Worm (Caenorhabditis elegans) whole organism, L1 larva: ENCODE data around the gene ctsa-1.1.

ENCODE experiments used
- C04F5.9 ChIP-seq: sonication (generic microtip); optimal IDR thresholded peaks from 2 replicates; lab custom pipeline; 2016; ENCODE audit warnings: missing genetic modification characterization, missing compliant biosample characterization
- C34B4.2 ChIP-seq: sonication (generic microtip); optimal IDR thresholded peaks from 2 replicates; lab custom pipeline; 2017; ENCODE audit warnings: mild to moderate bottlenecking, missing genetic modification characterization, missing compliant biosample characterization
- Y116A8C.19 ChIP-seq: sonication (generic microtip); optimal IDR thresholded peaks from 2 replicates; lab custom pipeline; 2016; ENCODE audit warnings: missing compliant biosample characterization, missing genetic modification characterization, borderline replicate concordance
- aha-1 ChIP-seq: fragments of 150-350 bp; optimal IDR thresholded peaks from 2 replicates; lab custom pipeline; 2014; ENCODE audit warnings: missing biosample characterization, missing genetic modification characterization
- ceh-63 ChIP-seq: fragments of 200-800 bp; sonication (Bioruptor generic); optimal IDR thresholded peaks from 2 replicates; lab custom pipeline; 2018; ENCODE audit warnings: mild to moderate bottlenecking, missing genetic modification characterization, missing compliant biosample characterization
- ceh-8 ChIP-seq: fragments of 200-800 bp; sonication (Bioruptor generic); optimal IDR thresholded peaks from 2 replicates; lab custom pipeline; 2018; ENCODE audit warnings: mild to moderate bottlenecking, missing genetic modification characterization, moderate library complexity, missing compliant biosample characterization
- ceh-82 ChIP-seq, 3 experiments: fragments of 150-350 bp in 1 of 3; sonication (generic microtip) in 2 of 3; optimal IDR thresholded peaks; 2 replicates each; lab custom pipeline; 2014 to 2017; ENCODE audit warnings: missing biosample characterization in 3 of 3, missing genetic modification characterization in 3 of 3
- dpl-1 ChIP-seq, 3 experiments: fragments of 150-350 bp in 2 of 3; sonication (generic microtip) in 1 of 3; optimal IDR thresholded peaks; 2 replicates each; lab custom pipeline; 2014 to 2017; ENCODE audit warnings: missing biosample characterization in 3 of 3, missing genetic modification characterization in 3 of 3, missing genetic modification reagents in 3 of 3
- efl-1 ChIP-seq, 4 experiments: fragments of 150-350 bp; optimal IDR thresholded peaks in 3 of 4; peaks in 1 of 4; 1 replicate in 1 of 4; 2 replicates in 3 of 4; lab custom pipeline; 2014; ENCODE audit warnings: missing biosample characterization in 2 of 4, missing genetic modification characterization in 2 of 4, missing genetic modification reagents in 2 of 4
- efl-3 ChIP-seq: fragments of 200-800 bp; sonication (Bioruptor generic); optimal IDR thresholded peaks from 2 replicates; lab custom pipeline; 2018; ENCODE audit warnings: mild to moderate bottlenecking, missing genetic modification characterization, missing compliant biosample characterization
- egl-13 ChIP-seq: sonication (generic microtip); optimal IDR thresholded peaks from 2 replicates; lab custom pipeline; 2016; ENCODE audit warnings: missing genotype, missing genetic modification reagents, missing genetic modification characterization, missing compliant biosample characterization
- egl-27 ChIP-seq, 2 experiments: fragments of 150-350 bp in 1 of 2; sonication (generic microtip); optimal IDR thresholded peaks; 3 replicates each; lab custom pipeline; 2017 to 2018; ENCODE audit warnings: missing biosample characterization in 2 of 2, missing genetic modification characterization in 2 of 2, missing genetic modification reagents in 2 of 2
- elt-3 ChIP-seq, 6 experiments: fragments of 150-350 bp in 1 of 6; sonication (generic microtip); optimal IDR thresholded peaks; 2 replicates each; lab custom pipeline; 2017 to 2018; ENCODE audit warnings: missing biosample characterization in 6 of 6, missing genetic modification characterization in 6 of 6, inconsistent platforms in 1 of 6
- fkh-4 ChIP-seq: sonication (generic microtip); optimal IDR thresholded peaks from 2 replicates; lab custom pipeline; 2016; ENCODE audit warnings: missing compliant biosample characterization, missing genetic modification characterization, borderline replicate concordance
- fos-1 ChIP-seq: fragments of 150-350 bp; optimal IDR thresholded peaks from 2 replicates; lab custom pipeline; 2014; ENCODE audit warnings: missing biosample characterization, missing genetic modification characterization
- grh-1 ChIP-seq: fragments of 200-800 bp; sonication (Bioruptor generic); IDR thresholded peaks from 2 replicates; pipeline ENCODE4 v1.3.6; 2022; ENCODE audit warnings: missing genetic modification reagents, missing genetic modification characterization, missing compliant biosample characterization
- hlh-17 ChIP-seq: fragments of 200-800 bp; sonication (Bioruptor generic); optimal IDR thresholded peaks from 2 replicates; lab custom pipeline; 2018; ENCODE audit warnings: missing genetic modification characterization, mild to moderate bottlenecking, missing compliant biosample characterization, moderate library complexity, borderline replicate concordance
- hpl-2 ChIP-seq: fragments of 150-350 bp; optimal IDR thresholded peaks from 2 replicates; lab custom pipeline; 2014; ENCODE audit warnings: missing biosample characterization, missing genetic modification reagents, missing genetic modification characterization
- irx-1 ChIP-seq: sonication (generic microtip); optimal IDR thresholded peaks from 2 replicates; lab custom pipeline; 2016; ENCODE audit warnings: missing genetic modification characterization, missing compliant biosample characterization
- jun-1 ChIP-seq: fragments of 150-350 bp; optimal IDR thresholded peaks from 2 replicates; lab custom pipeline; 2014; ENCODE audit warnings: missing biosample characterization, missing genetic modification reagents, missing genetic modification characterization
- lin-14 ChIP-seq: fragments of 200-800 bp; sonication (Bioruptor generic); optimal IDR thresholded peaks from 2 replicates; lab custom pipeline; 2018; ENCODE audit warnings: mild to moderate bottlenecking, missing genetic modification characterization, moderate library complexity, missing compliant biosample characterization
- lin-15B ChIP-seq: fragments of 150-350 bp; sonication (generic microtip); optimal IDR thresholded peaks from 3 replicates; lab custom pipeline; 2014; ENCODE audit warnings: missing biosample characterization, missing genetic modification characterization
- lin-35 ChIP-seq, 2 experiments: fragments of 150-350 bp; optimal IDR thresholded peaks; 2 replicates each; lab custom pipeline; 2014; ENCODE audit warnings: missing biosample characterization in 2 of 2, missing genetic modification characterization in 2 of 2, missing genetic modification reagents in 2 of 2
- lin-39 ChIP-seq: fragments of 150-350 bp; optimal IDR thresholded peaks from 2 replicates; lab custom pipeline; 2014; ENCODE audit warnings: missing biosample characterization, missing genetic modification reagents, missing genetic modification characterization
- lir-3 ChIP-seq: sonication (generic microtip); optimal IDR thresholded peaks from 2 replicates; lab custom pipeline; 2016; ENCODE audit warnings: mild to moderate bottlenecking, missing genetic modification characterization, moderate library complexity, missing compliant biosample characterization; ENCODE audit not compliant: poor library complexity
- lsy-2 ChIP-seq, 2 experiments: fragments of 150-350 bp; optimal IDR thresholded peaks; 2 replicates each; lab custom pipeline; 2014; ENCODE audit warnings: missing biosample characterization in 2 of 2, missing genetic modification characterization in 2 of 2
- mep-1 ChIP-seq: fragments of 150-350 bp; optimal IDR thresholded peaks from 2 replicates; lab custom pipeline; 2014; ENCODE audit warnings: missing biosample characterization, missing genetic modification characterization
- nhr-19 ChIP-seq: fragments of 200-800 bp; sonication (Bioruptor generic); conservative IDR thresholded peaks from 2 replicates; pipeline ENCODE4 v1.3.6; 2022; ENCODE audit warnings: missing genetic modification characterization, missing compliant biosample characterization
- nhr-237 ChIP-seq: fragments of 150-350 bp; optimal IDR thresholded peaks from 2 replicates; lab custom pipeline; 2014; ENCODE audit warnings: missing biosample characterization, missing genetic modification characterization
- nhr-47 ChIP-seq: sonication (generic microtip); optimal IDR thresholded peaks from 2 replicates; lab custom pipeline; 2016; ENCODE audit warnings: mild to moderate bottlenecking, missing genetic modification characterization, moderate library complexity, missing compliant biosample characterization
- nhr-71 ChIP-seq: sonication (generic microtip); optimal IDR thresholded peaks from 2 replicates; lab custom pipeline; 2016; ENCODE audit warnings: mild to moderate bottlenecking, missing genetic modification characterization, moderate library complexity, missing compliant biosample characterization
- nhr-84 ChIP-seq: sonication (generic microtip); optimal IDR thresholded peaks from 2 replicates; lab custom pipeline; 2017; ENCODE audit warnings: missing biosample characterization, missing genetic modification characterization
- pag-3 ChIP-seq: sonication (generic microtip); optimal IDR thresholded peaks from 2 replicates; lab custom pipeline; 2017; ENCODE audit warnings: missing genetic modification characterization, mild to moderate bottlenecking, missing compliant biosample characterization, antibody characterized with exemption, borderline replicate concordance; ENCODE audit not compliant: insufficient read depth
- pax-3 ChIP-seq: fragments of 200-800 bp; sonication (Bioruptor generic); optimal IDR thresholded peaks from 2 replicates; lab custom pipeline; 2018; ENCODE audit warnings: mild to moderate bottlenecking, missing genetic modification characterization, moderate library complexity, missing compliant biosample characterization
- rnt-1 ChIP-seq: sonication (generic microtip); optimal IDR thresholded peaks from 2 replicates; lab custom pipeline; 2016; ENCODE audit warnings: mild to moderate bottlenecking, missing genetic modification characterization, moderate library complexity, missing compliant biosample characterization
- snpc-4 ChIP-seq: fragments of 150-350 bp; optimal IDR thresholded peaks from 2 replicates; lab custom pipeline; 2014; ENCODE audit warnings: missing biosample characterization, missing genetic modification characterization
- snu-23 ChIP-seq: sonication (generic microtip); optimal IDR thresholded peaks from 2 replicates; lab custom pipeline; 2016; ENCODE audit warnings: missing genetic modification characterization, missing compliant biosample characterization
- sox-4 ChIP-seq: sonication (generic microtip); optimal IDR thresholded peaks from 2 replicates; lab custom pipeline; 2016; ENCODE audit warnings: missing genetic modification characterization, missing compliant biosample characterization
- sptf-1 ChIP-seq: fragments of 150-350 bp; optimal IDR thresholded peaks from 2 replicates; lab custom pipeline; 2014; ENCODE audit warnings: missing biosample characterization, missing genetic modification characterization
- swsn-7 ChIP-seq: sonication (generic microtip); optimal IDR thresholded peaks from 2 replicates; lab custom pipeline; 2016; ENCODE audit warnings: missing genetic modification characterization, missing compliant biosample characterization
- tbx-2 ChIP-seq: sonication (generic microtip); optimal IDR thresholded peaks from 2 replicates; lab custom pipeline; 2016; ENCODE audit warnings: missing genetic modification characterization, missing compliant biosample characterization
- tlp-1 ChIP-seq: fragments of 150-350 bp; optimal IDR thresholded peaks from 2 replicates; lab custom pipeline; 2014; ENCODE audit warnings: missing biosample characterization, missing genetic modification characterization
- unc-130 ChIP-seq: fragments of 150-350 bp; optimal IDR thresholded peaks from 2 replicates; lab custom pipeline; 2017; ENCODE audit warnings: missing biosample characterization, missing genetic modification characterization, inconsistent platforms
- unc-62 ChIP-seq: fragments of 150-350 bp; optimal IDR thresholded peaks from 2 replicates; lab custom pipeline; 2014; ENCODE audit warnings: missing biosample characterization, missing genetic modification reagents, missing genetic modification characterization
- vab-15 ChIP-seq: sonication (generic microtip); optimal IDR thresholded peaks from 2 replicates; lab custom pipeline; 2017; ENCODE audit warnings: missing genotype, mild to moderate bottlenecking, missing genetic modification characterization, missing compliant biosample characterization
- xbp-1 ChIP-seq: sonication (generic microtip); optimal IDR thresholded peaks from 2 replicates; lab custom pipeline; 2016; ENCODE audit warnings: missing genetic modification characterization, missing compliant biosample characterization
- zip-4 ChIP-seq: fragments of 200-800 bp; sonication (Bioruptor generic); optimal IDR thresholded peaks from 2 replicates; lab custom pipeline; 2018; ENCODE audit warnings: mild to moderate bottlenecking, missing genetic modification characterization, moderate library complexity, missing compliant biosample characterization

Gene ctsa-1.1

DNA sequence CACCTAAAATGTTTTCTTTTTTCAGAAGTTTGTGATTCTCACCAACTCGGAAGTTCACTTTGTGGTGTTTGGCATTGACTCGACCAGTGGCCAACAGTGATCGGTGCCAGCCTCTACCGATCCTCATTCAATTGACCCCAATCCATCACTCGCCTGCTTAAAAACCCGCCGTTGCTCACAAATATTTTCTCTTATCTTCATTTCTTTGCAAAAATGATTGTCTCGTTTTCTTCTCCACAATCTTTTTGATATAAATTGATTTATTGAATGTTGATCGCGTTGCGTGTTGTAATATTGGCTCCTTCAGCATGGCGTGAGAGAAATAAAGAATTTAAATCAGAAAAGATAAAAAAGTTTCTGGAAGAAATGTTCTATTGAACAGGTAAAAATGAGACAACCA is 863 bp upstream of the ctsa-1.1 start:
- no peak for TF ChIP-seq unc-62 (GFP tag; lab: Kevin White, UChicago)
- TF ChIP-seq hpl-2, result no peak
- peak; percentile 58 for TF ChIP-seq pag-3 (tag; lab: Kevin White, UChicago)
- peak; percentile 19 for TF ChIP-seq snu-23 (GFP tag; lab: Kevin White, UChicago)
- TF ChIP-seq rnt-1 (tag; lab: Kevin White, UChicago), result peak; percentile 38
- TF ChIP-seq lsy-2 (tag; optimal IDR thresholded peaks at IDR 0.05; lab: Kevin White, UChicago), result peak; percentile 19 to 20
- no peak for TF ChIP-seq lir-3 (tag; lab: Kevin White, UChicago)
- no peak for TF ChIP-seq lin-39 (tag; lab: Kevin White, UChicago)
- no peak for TF ChIP-seq zip-4 (GFP tag; lab: Kevin White, UChicago)
- TF ChIP-seq elt-3 (tag; optimal IDR thresholded peaks at IDR 0.05; lab: Kevin White, UChicago), result no peak
- no peak for TF ChIP-seq sox-4 (tag; lab: Kevin White, UChicago)
- TF ChIP-seq efl-1 (optimal IDR thresholded peaks at IDR 0.05; lab: Kevin White, UChicago), result peak in 1 of 2 experiments; percentile 12
- TF ChIP-seq efl-1 (GFP tag; optimal IDR thresholded peaks at IDR 0.05 in 1 of 2; lab: Kevin White, UChicago), result peak in 1 of 2 experiments; percentile 82
- TF ChIP-seq egl-13 (tag; lab: Kevin White, UChicago), result no peak
- TF ChIP-seq nhr-84, result no peak
- no peak for TF ChIP-seq efl-3 (GFP tag; lab: Kevin White, UChicago)
- no peak for TF ChIP-seq nhr-47 (tag; lab: Kevin White, UChicago)
- no peak for TF ChIP-seq C04F5.9 (tag; lab: Kevin White, UChicago)
- no peak for TF ChIP-seq xbp-1
- TF ChIP-seq nhr-71 (tag; lab: Kevin White, UChicago), result peak; percentile 65
- no peak for TF ChIP-seq C34B4.2 (tag; lab: Kevin White, UChicago)
- TF ChIP-seq sptf-1 (tag; lab: Kevin White, UChicago), result no peak
- TF ChIP-seq lin-14, result peak; percentile 60

DNA sequence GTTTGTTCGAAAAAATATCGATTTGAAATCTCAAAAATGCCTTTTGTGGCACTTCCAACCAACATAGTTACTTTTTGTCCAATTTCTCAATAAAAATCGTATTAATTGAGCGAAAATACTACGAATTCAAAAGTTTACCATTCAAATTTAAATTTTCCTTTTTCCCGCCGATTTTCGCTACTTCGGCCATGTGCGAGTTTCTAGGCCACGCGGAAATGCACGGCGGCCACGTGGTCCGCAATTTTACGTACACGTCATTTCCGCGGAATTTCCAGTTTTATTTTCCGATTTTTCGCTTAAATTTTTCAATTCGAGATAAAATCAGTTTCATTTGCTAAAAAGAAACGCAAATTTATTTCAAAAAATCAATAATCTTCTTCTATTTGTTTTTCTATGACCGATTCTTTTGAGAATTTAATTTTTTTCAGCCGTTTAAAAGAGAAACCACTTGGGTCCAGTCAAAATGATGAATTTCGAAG is 2.6 kb downstream of the ctsa-1.1 start, which contains the start of gene eas-1:
Gene eas-1, plus strand, starts transcription at position 429 of the 479 bp plus-strand sequence.
- TF ChIP-seq hpl-2 (peak; percentile 47), ceh-8 (GFP tag; lab: Kevin White, UChicago) (peak; percentile 63), lin-35 (GFP tag; optimal IDR thresholded peaks at IDR 0.05; lab: Kevin White, UChicago) (peak; percentile 96 to 97), nhr-19 (peak; percentile 82), ceh-82 (tag; optimal IDR thresholded peaks at IDR 0.05; lab: Kevin White, UChicago) (peak; percentile 62 to 79 (median 78)), mep-1 (tag; lab: Kevin White, UChicago) (peak; percentile 82), Y116A8C.19 (tag; lab: Kevin White, UChicago) (peak; percentile 52), tbx-2 (tag; lab: Kevin White, UChicago) (peak; percentile 91), lin-15B (peak; percentile 55), fos-1 (tag; lab: Kevin White, UChicago) (peak; percentile 52), nhr-237 (tag; lab: Kevin White, UChicago) (peak; percentile 26), snpc-4 (tag; lab: Kevin White, UChicago) (peak; percentile 67), aha-1 (tag; lab: Kevin White, UChicago) (no peak), fkh-4 (tag; lab: Kevin White, UChicago) (peak; percentile 86), unc-130 (tag; lab: Kevin White, UChicago) (peak; percentile 18), grh-1 (GFP tag; lab: Robert Waterston, UW) (peak; percentile 61), jun-1 (tag; lab: Kevin White, UChicago) (peak; percentile 73), sptf-1 (tag; lab: Kevin White, UChicago) (no peak), C34B4.2 (tag; lab: Kevin White, UChicago) (no peak), zip-4 (GFP tag; lab: Kevin White, UChicago) (peak; percentile 10), egl-27 (tag; optimal IDR thresholded peaks at IDR 0.05; lab: Kevin White, UChicago) (no peak), sox-4 (tag; lab: Kevin White, UChicago) (peak; percentile 87), hlh-17 (GFP tag; lab: Kevin White, UChicago) (no peak), pag-3 (tag; lab: Kevin White, UChicago) (no peak), unc-62 (GFP tag; lab: Kevin White, UChicago) (no peak), efl-3 (GFP tag; lab: Kevin White, UChicago) (peak; percentile 29), pax-3 (tag; lab: Kevin White, UChicago) (peak; percentile 87), nhr-84 (no peak), swsn-7 (tag; lab: Kevin White, UChicago) (peak; percentile 79), vab-15 (peak; percentile 57), dpl-1 (GFP tag; optimal IDR thresholded peaks at IDR 0.05; lab: Kevin White, UChicago) (peak; percentile 92 to 96 (median 95)), irx-1 (tag; lab: Kevin White, UChicago) (peak; percentile 92), tlp-1 (tag; lab: Kevin White, UChicago) (no peak), ceh-63 (no peak), C04F5.9 (tag; lab: Kevin White, UChicago) (peak; percentile 78)
